Fruit fly (Drosophila melanogaster) whole organism, embryonic: ENCODE data around the gene Traf-like.
A peak's percentile ranks its signal among the peaks of the same experiment; 100 is the strongest.

ENCODE experiments used
- Atf-2 ChIP-seq: fragments of 200-800 bp; sonication (Bioruptor generic); optimal IDR thresholded peaks from 2 replicates; lab custom pipeline; 2016; ENCODE audit warnings: missing biosample characterization, missing genetic modification characterization
- Atf3 ChIP-seq: fragments of 200-800 bp; sonication (Bioruptor generic); optimal IDR thresholded peaks from 3 replicates; lab custom pipeline; 2016; ENCODE audit warnings: missing biosample characterization, missing genetic modification characterization
- CG10147 ChIP-seq: fragments of 200-800 bp; sonication (Bioruptor generic); optimal IDR thresholded peaks from 2 replicates; lab custom pipeline; 2019; ENCODE audit warnings: missing biosample characterization, mild to moderate bottlenecking, missing genetic modification characterization, moderate library complexity
- CG10267 ChIP-seq: fragments of 200-800 bp; sonication (Bioruptor generic); optimal IDR thresholded peaks from 2 replicates; lab custom pipeline; 2018; ENCODE audit warnings: missing biosample characterization, mild to moderate bottlenecking, missing genetic modification characterization, moderate library complexity
- CG12769 ChIP-seq: fragments of 200-800 bp; sonication (Bioruptor generic); optimal IDR thresholded peaks from 2 replicates; lab custom pipeline; 2019; ENCODE audit warnings: missing biosample characterization, mild to moderate bottlenecking, missing genetic modification characterization, moderate library complexity
- CG14014 ChIP-seq: fragments of 200-800 bp; sonication (Bioruptor generic); IDR thresholded peaks from 2 replicates; pipeline ENCODE4 v1.3.6; 2022; ENCODE audit warnings: missing biosample characterization, missing genetic modification characterization
- CG15269 ChIP-seq: fragments of 200-800 bp; sonication (Bioruptor generic); optimal IDR thresholded peaks from 2 replicates; lab custom pipeline; 2018; ENCODE audit warnings: missing biosample characterization, mild to moderate bottlenecking, missing genetic modification characterization, moderate library complexity
- CG2889 ChIP-seq: fragments of 200-800 bp; sonication (Bioruptor generic); IDR thresholded peaks from 3 replicates; pipeline ENCODE4 v1.3.6; 2022; ENCODE audit warnings: missing biosample characterization, missing genetic modification characterization
- CG4282 ChIP-seq: fragments of 200-800 bp; sonication (Bioruptor generic); optimal IDR thresholded peaks from 2 replicates; lab custom pipeline; 2016; ENCODE audit warnings: missing biosample characterization, missing genetic modification characterization
- CG4730 ChIP-seq: fragments of 200-800 bp; sonication (Bioruptor generic); IDR thresholded peaks from 2 replicates; pipeline ENCODE4 v1.3.6; 2022; ENCODE audit warnings: missing biosample characterization, missing genetic modification characterization
- CG6254 ChIP-seq: fragments of 200-800 bp; sonication (Bioruptor generic); optimal IDR thresholded peaks from 3 replicates; lab custom pipeline; 2017; ENCODE audit warnings: mild to moderate bottlenecking, missing biosample characterization, missing genetic modification reagents, missing genetic modification characterization
- CG6854 ChIP-seq: fragments of 200-800 bp; sonication (Bioruptor generic); optimal IDR thresholded peaks from 3 replicates; lab custom pipeline; 2017; ENCODE audit warnings: missing biosample characterization, mild to moderate bottlenecking, missing genetic modification characterization
- CG8089 ChIP-seq: fragments of 200-800 bp; sonication (Bioruptor generic); optimal IDR thresholded peaks from 3 replicates; lab custom pipeline; 2016; ENCODE audit warnings: missing biosample characterization, missing genetic modification characterization
- CG8281 ChIP-seq: fragments of 200-800 bp; sonication (Bioruptor generic); optimal IDR thresholded peaks from 2 replicates; lab custom pipeline; 2018; ENCODE audit warnings: missing biosample characterization, mild to moderate bottlenecking, missing genetic modification characterization, moderate library complexity
- CG8290 ChIP-seq, 3 experiments: fragments of 200-800 bp; sonication (Bioruptor generic); optimal IDR thresholded peaks; 2 replicates each; lab custom pipeline; 2016 to 2019; ENCODE audit warnings: missing biosample characterization in 3 of 3, missing genetic modification characterization in 3 of 3, mild to moderate bottlenecking in 2 of 3, moderate library complexity in 1 of 3
- CkIIα-i1 ChIP-seq: fragments of 200-800 bp; sonication (Bioruptor generic); IDR thresholded peaks from 2 replicates; pipeline ENCODE4 v1.3.6; 2022; ENCODE audit warnings: missing biosample characterization, missing genetic modification characterization
- Dip2 ChIP-seq: fragments of 200-800 bp; sonication (Bioruptor generic); IDR thresholded peaks from 2 replicates; pipeline ENCODE4 v1.3.6; 2022; ENCODE audit warnings: missing biosample characterization, missing genetic modification characterization
- Elba2 ChIP-seq: fragments of 200-800 bp; sonication (Bioruptor generic); optimal IDR thresholded peaks from 3 replicates; lab custom pipeline; 2016; ENCODE audit warnings: missing biosample characterization, missing genetic modification characterization
- HLHmδ ChIP-seq: fragments of 200-800 bp; sonication (Bioruptor generic); optimal IDR thresholded peaks from 2 replicates; lab custom pipeline; 2018; ENCODE audit warnings: missing biosample characterization, mild to moderate bottlenecking, missing genetic modification characterization, moderate library complexity
- Hand ChIP-seq: fragments of 200-800 bp; sonication (Bioruptor generic); optimal IDR thresholded peaks from 2 replicates; lab custom pipeline; 2017; ENCODE audit warnings: mild to moderate bottlenecking, missing biosample characterization, missing genetic modification reagents, missing genetic modification characterization
- Hmx ChIP-seq: fragments of 200-800 bp; sonication (Bioruptor generic); optimal IDR thresholded peaks from 2 replicates; lab custom pipeline; 2016; ENCODE audit warnings: missing biosample characterization, missing genetic modification characterization
- Hr39 ChIP-seq: fragments of >200 bp; optimal IDR thresholded peaks from 2 replicates; lab custom pipeline; 2017
- Hsf ChIP-seq: fragments of 200-800 bp; sonication (Bioruptor generic); optimal IDR thresholded peaks from 3 replicates; lab custom pipeline; 2016; ENCODE audit warnings: missing biosample characterization, missing genetic modification characterization
- Myb ChIP-seq: fragments of 200-800 bp; sonication (Bioruptor generic); optimal IDR thresholded peaks from 2 replicates; lab custom pipeline; 2016; ENCODE audit warnings: missing biosample characterization, missing genetic modification characterization
- Nf-YC ChIP-seq: fragments of 200-800 bp; optimal IDR thresholded peaks from 3 replicates; lab custom pipeline; 2019; ENCODE audit warnings: missing biosample characterization, mild to moderate bottlenecking, missing genetic modification characterization, moderate library complexity
- ab ChIP-seq: fragments of 200-800 bp; sonication (Bioruptor generic); optimal IDR thresholded peaks from 2 replicates; lab custom pipeline; 2016; ENCODE audit warnings: missing biosample characterization, missing genetic modification characterization
- ac ChIP-seq: fragments of 200-800 bp; sonication (Bioruptor generic); optimal IDR thresholded peaks from 3 replicates; lab custom pipeline; 2017; ENCODE audit warnings: missing biosample characterization, mild to moderate bottlenecking, missing genetic modification characterization
- al ChIP-seq: fragments of 200-800 bp; sonication (Bioruptor generic); IDR thresholded peaks from 2 replicates; pipeline ENCODE4 v1.3.6; 2022; ENCODE audit warnings: missing biosample characterization, missing genetic modification characterization
- ara ChIP-seq: fragments of 200-800 bp; sonication (Bioruptor generic); IDR thresholded peaks from 2 replicates; pipeline ENCODE4 v1.3.6; 2022; ENCODE audit warnings: missing biosample characterization, missing genetic modification characterization
- az2 ChIP-seq: fragments of 200-800 bp; sonication (Bioruptor generic); optimal IDR thresholded peaks from 3 replicates; lab custom pipeline; 2016; ENCODE audit warnings: missing biosample characterization, missing genetic modification characterization
- bab2 ChIP-seq: fragments of 200-800 bp; sonication (Bioruptor generic); optimal IDR thresholded peaks from 2 replicates; lab custom pipeline; 2016; ENCODE audit warnings: missing biosample characterization, missing genetic modification characterization
- bowl ChIP-seq: fragments of 200-800 bp; sonication (Bioruptor generic); IDR thresholded peaks from 2 replicates; pipeline ENCODE4 v1.3.6; 2022; ENCODE audit warnings: missing biosample characterization, missing genetic modification characterization
- cas ChIP-seq: fragments of 200-800 bp; sonication (Bioruptor generic); IDR thresholded peaks from 2 replicates; pipeline ENCODE4 v1.3.6; 2022; ENCODE audit warnings: missing biosample characterization, missing genetic modification characterization
- caup ChIP-seq: fragments of 200-800 bp; sonication (Bioruptor generic); optimal IDR thresholded peaks from 3 replicates; lab custom pipeline; 2017; ENCODE audit warnings: missing biosample characterization, mild to moderate bottlenecking, missing genetic modification characterization, moderate library complexity; ENCODE audit not compliant: severe bottlenecking
- da ChIP-seq: fragments of 200-800 bp; sonication (Bioruptor generic); optimal IDR thresholded peaks from 2 replicates; lab custom pipeline; 2016; ENCODE audit warnings: missing biosample characterization, missing genetic modification characterization
- exex ChIP-seq: fragments of 200-800 bp; sonication (Bioruptor generic); optimal IDR thresholded peaks from 4 replicates; lab custom pipeline; 2018; ENCODE audit warnings: missing biosample characterization, mild to moderate bottlenecking, missing genetic modification characterization, moderate library complexity
- eyg ChIP-seq: fragments of 200-800 bp; sonication (Bioruptor generic); optimal IDR thresholded peaks from 3 replicates; lab custom pipeline; 2016; ENCODE audit warnings: missing biosample characterization, missing genetic modification characterization
- gfzf ChIP-seq: fragments of 200-800 bp; sonication (Bioruptor generic); optimal IDR thresholded peaks from 2 replicates; lab custom pipeline; 2016; ENCODE audit warnings: missing biosample characterization, mild to moderate bottlenecking, missing genetic modification characterization, moderate library complexity
- nerfin-2 ChIP-seq: fragments of 200-800 bp; sonication (Bioruptor generic); IDR thresholded peaks from 2 replicates; pipeline ENCODE4 v1.3.6; 2022; ENCODE audit warnings: missing biosample characterization, missing genetic modification characterization; ENCODE audit not compliant: partially characterized antibody
- pho ChIP-seq: fragments of 200-800 bp; sonication (Bioruptor generic); optimal IDR thresholded peaks from 2 replicates; lab custom pipeline; 2016; ENCODE audit warnings: missing biosample characterization, missing genetic modification characterization
- pzg ChIP-seq: fragments of 200-800 bp; sonication (Bioruptor generic); optimal IDR thresholded peaks from 3 replicates; lab custom pipeline; 2018; ENCODE audit warnings: missing biosample characterization, mild to moderate bottlenecking, missing genetic modification characterization, moderate library complexity
- ranshi ChIP-seq: fragments of 200-800 bp; sonication (Bioruptor generic); IDR thresholded peaks from 2 replicates; pipeline ENCODE4 v1.3.6; 2022; ENCODE audit warnings: missing biosample characterization, missing genetic modification characterization
- repo ChIP-seq: fragments of 200-800 bp; sonication (Bioruptor generic); optimal IDR thresholded peaks from 2 replicates; lab custom pipeline; 2016; ENCODE audit warnings: missing biosample characterization, missing genetic modification characterization
- schlank ChIP-seq: fragments of 200-800 bp; sonication (Bioruptor generic); optimal IDR thresholded peaks from 2 replicates; lab custom pipeline; 2018; ENCODE audit warnings: missing biosample characterization, mild to moderate bottlenecking, missing genetic modification characterization
- scrt ChIP-seq: fragments of 200-800 bp; sonication (Bioruptor generic); optimal IDR thresholded peaks from 2 replicates; lab custom pipeline; 2018; ENCODE audit warnings: missing biosample characterization, mild to moderate bottlenecking, missing genetic modification characterization, moderate library complexity
- slp2 ChIP-seq: fragments of 200-800 bp; sonication (Bioruptor generic); optimal IDR thresholded peaks from 2 replicates; lab custom pipeline; 2016; ENCODE audit warnings: missing biosample characterization, missing genetic modification characterization
- usp ChIP-seq: fragments of >200 bp; optimal IDR thresholded peaks from 2 replicates; lab custom pipeline; 2017; ENCODE audit warnings: missing biosample characterization, missing genetic modification characterization
- zen ChIP-seq: fragments of 200-800 bp; sonication (Bioruptor generic); optimal IDR thresholded peaks from 3 replicates; lab custom pipeline; 2018; ENCODE audit warnings: missing biosample characterization, mild to moderate bottlenecking, missing genetic modification characterization, moderate library complexity
- zfh2 ChIP-seq: fragments of 200-800 bp; sonication (Bioruptor generic); optimal IDR thresholded peaks from 2 replicates; lab custom pipeline; 2016; ENCODE audit warnings: missing biosample characterization, missing genetic modification characterization

Gene Traf-like

dm6 chrX:16383667-16384515 lies 31.0 kb upstream of the Traf-like start (continued):
- TF ChIP-seq CG2889 (GFP tag; lab: Robert Waterston, UW) (0 out of 3 replicates have a peak, but pooled peaks have one; percentile 25), al (GFP tag; lab: Robert Waterston, UW) (no peak), ranshi (GFP tag; lab: Robert Waterston, UW) (peak; percentile 69; the same call in 1 of the 2 replicates), Elba2 (GFP tag; lab: Kevin White, UChicago) (peak; percentile 1), CG8290 (GFP tag; optimal IDR thresholded peaks at IDR 0.05; lab: Kevin White, UChicago) (peak; percentile 34), CG8290 (tag; optimal IDR thresholded peaks at IDR 0.05; lab: Kevin White, UChicago) (peak in 1 of 2 experiments; percentile 78), Myb (no peak), ara (GFP tag; lab: Robert Waterston, UW) (peak; percentile 38; the same call in 1 of the 2 replicates), CG6854 (GFP tag; lab: Kevin White, UChicago) (peak; percentile 76), HLHmδ (GFP tag; lab: Kevin White, UChicago) (no peak), schlank (peak; percentile 94), CG10267 (tag; lab: Kevin White, UChicago) (peak; percentile 32), CG4730 (no peak), CG10147 (peak; percentile 85), Hmx (peak; percentile 1), cas (GFP tag; lab: Robert Waterston, UW) (no peak), CG4282 (no peak), az2 (GFP tag; lab: Kevin White, UChicago) (no peak), caup (GFP tag; lab: Kevin White, UChicago) (peak; percentile 92), ac (GFP tag; lab: Kevin White, UChicago) (peak; percentile 74), CkIIα-i1 (GFP tag; lab: Robert Waterston, UW) (no peak), ab (GFP tag; lab: Kevin White, UChicago) (no peak), Hr39 (lab: Kevin White, UChicago) (no peak), zen (tag; lab: Kevin White, UChicago) (peak; percentile 46), nerfin-2 (GFP tag; lab: Robert Waterston, UW) (no peak), pzg (GFP tag; lab: Kevin White, UChicago) (no peak), bowl (GFP tag; lab: Robert Waterston, UW) (no peak), Atf3 (no peak), Dip2 (GFP tag; lab: Robert Waterston, UW) (no peak), repo (GFP tag; lab: Kevin White, UChicago) (no peak), CG14014 (peak; percentile 80; the same call in 1 of the 2 replicates), Atf-2 (GFP tag; lab: Kevin White, UChicago) (peak; percentile 44), exex (tag; lab: Kevin White, UChicago) (peak; percentile 76), CG8281 (tag; lab: Kevin White, UChicago) (peak; percentile 82), scrt (GFP tag; lab: Kevin White, UChicago) (peak; percentile 80), eyg (GFP tag; lab: Kevin White, UChicago) (peak; percentile 46), da (GFP tag; lab: Kevin White, UChicago) (no peak), pho (GFP tag; lab: Kevin White, UChicago) (peak; percentile 59), CG8089 (peak; percentile 52), CG6254 (GFP tag; lab: Kevin White, UChicago) (peak; percentile 36), usp (no peak), bab2 (GFP tag; lab: Kevin White, UChicago) (peak; percentile 74), Nf-YC (tag; lab: Kevin White, UChicago) (peak; percentile 65), slp2 (GFP tag; lab: Kevin White, UChicago) (no peak), gfzf (GFP tag; lab: Kevin White, UChicago) (no peak), zfh2 (no peak), CG12769 (no peak), Hsf (GFP tag; lab: Kevin White, UChicago) (peak; percentile 58), CG15269 (tag; lab: Kevin White, UChicago) (peak; percentile 84), Hand (GFP tag; lab: Kevin White, UChicago) (peak; percentile 78)
